Fruit fly (Drosophila melanogaster) whole organism, embryonic: Measurements from ENCODE around the gene Iris.

Experiments used
- Adf1 ChIP-seq: fragments of 200-800 bp; sonication (Bioruptor generic); IDR thresholded peaks from 2 replicates; pipeline ENCODE4 v1.3.6; 2022; ENCODE audit warnings: missing biosample characterization, missing genetic modification characterization
- B-H2 ChIP-seq: fragments of 200-800 bp; sonication (Bioruptor generic); optimal IDR thresholded peaks from 2 replicates; lab custom pipeline; 2018; ENCODE audit warnings: missing biosample characterization, mild to moderate bottlenecking, missing genetic modification characterization
- Bgb ChIP-seq: fragments of 200-800 bp; sonication (Bioruptor generic); IDR thresholded peaks from 2 replicates; pipeline ENCODE4 v1.3.6; 2022; ENCODE audit warnings: missing biosample characterization, missing genetic modification characterization; ENCODE audit not compliant: partially characterized antibody
- Blimp-1 ChIP-seq: fragments of 200-800 bp; sonication (Bioruptor generic); optimal IDR thresholded peaks from 3 replicates; lab custom pipeline; 2018; ENCODE audit warnings: missing biosample characterization, missing genetic modification characterization, mild to moderate bottlenecking, moderate library complexity, missing genetic modification reagents
- C15 ChIP-seq: fragments of 200-800 bp; sonication (Bioruptor generic); IDR thresholded peaks from 3 replicates; pipeline ENCODE4 v1.3.6; 2022; ENCODE audit warnings: missing biosample characterization, missing genetic modification characterization
- CG10209 ChIP-seq: fragments of 200-800 bp; sonication (Bioruptor generic); optimal IDR thresholded peaks from 3 replicates; lab custom pipeline; 2017; ENCODE audit warnings: missing biosample characterization, mild to moderate bottlenecking, missing genetic modification characterization, missing genetic modification reagents
- CG10366 ChIP-seq: fragments of 200-800 bp; sonication (Bioruptor generic); IDR thresholded peaks from 2 replicates; pipeline ENCODE4 v1.3.6; 2022; ENCODE audit warnings: missing biosample characterization, missing genetic modification characterization
- CG10431 ChIP-seq: fragments of 200-800 bp; sonication (Bioruptor generic); optimal IDR thresholded peaks from 3 replicates; lab custom pipeline; 2018; ENCODE audit warnings: missing biosample characterization, mild to moderate bottlenecking, missing genetic modification characterization
- CG12155 ChIP-seq: fragments of 200-800 bp; sonication (Bioruptor generic); optimal IDR thresholded peaks from 3 replicates; lab custom pipeline; 2016; ENCODE audit warnings: missing biosample characterization, missing genetic modification characterization
- CG12744 ChIP-seq: fragments of 200-800 bp; sonication (Bioruptor generic); optimal IDR thresholded peaks from 2 replicates; lab custom pipeline; 2016; ENCODE audit warnings: missing biosample characterization, missing genetic modification characterization
- CG13894 ChIP-seq: fragments of 200-800 bp; sonication (Bioruptor generic); optimal IDR thresholded peaks from 3 replicates; lab custom pipeline; 2018; ENCODE audit warnings: missing biosample characterization, mild to moderate bottlenecking, missing genetic modification characterization, moderate library complexity
- CG15073 ChIP-seq: fragments of 200-800 bp; sonication (Bioruptor generic); optimal IDR thresholded peaks from 2 replicates; lab custom pipeline; 2016; ENCODE audit warnings: missing biosample characterization, missing genetic modification characterization
- CG15269 ChIP-seq: fragments of 200-800 bp; sonication (Bioruptor generic); optimal IDR thresholded peaks from 2 replicates; lab custom pipeline; 2018; ENCODE audit warnings: missing biosample characterization, mild to moderate bottlenecking, missing genetic modification characterization, moderate library complexity
- CG1603 ChIP-seq: fragments of 200-800 bp; sonication (Bioruptor generic); optimal IDR thresholded peaks from 2 replicates; lab custom pipeline; 2019; ENCODE audit warnings: missing biosample characterization, mild to moderate bottlenecking, missing genetic modification characterization, moderate library complexity
- CG16779 ChIP-seq: fragments of 200-800 bp; sonication (Bioruptor generic); IDR thresholded peaks from 2 replicates; pipeline ENCODE4 v1.3.6; 2022; ENCODE audit warnings: missing biosample characterization, missing genetic modification characterization
- CG18764 ChIP-seq: fragments of 200-800 bp; sonication (Bioruptor generic); optimal IDR thresholded peaks from 3 replicates; lab custom pipeline; 2016; ENCODE audit warnings: missing biosample characterization, missing genetic modification characterization
- CG2202 ChIP-seq: fragments of 200-800 bp; sonication (Bioruptor generic); optimal IDR thresholded peaks from 2 replicates; lab custom pipeline; 2018; ENCODE audit warnings: missing biosample characterization, mild to moderate bottlenecking, missing genetic modification characterization
- CG2712 ChIP-seq: fragments of 200-800 bp; optimal IDR thresholded peaks from 3 replicates; lab custom pipeline; 2019; ENCODE audit warnings: missing biosample characterization, mild to moderate bottlenecking, missing genetic modification characterization, moderate library complexity
- CG31388 ChIP-seq: fragments of 200-800 bp; sonication (Bioruptor generic); optimal IDR thresholded peaks from 2 replicates; lab custom pipeline; 2016; ENCODE audit warnings: missing biosample characterization, missing genetic modification characterization
- CG34376 ChIP-seq: fragments of 200-800 bp; sonication (Bioruptor generic); optimal IDR thresholded peaks from 2 replicates; lab custom pipeline; 2018; ENCODE audit warnings: missing biosample characterization, mild to moderate bottlenecking, missing genetic modification characterization
- CG3847 ChIP-seq: fragments of 200-800 bp; sonication (Bioruptor generic); IDR thresholded peaks from 2 replicates; pipeline ENCODE4 v1.3.6; 2022; ENCODE audit warnings: missing biosample characterization, missing genetic modification characterization
- CG7928 ChIP-seq: fragments of 200-800 bp; sonication (Bioruptor generic); optimal IDR thresholded peaks from 2 replicates; lab custom pipeline; 2017; ENCODE audit warnings: missing biosample characterization, mild to moderate bottlenecking, missing genetic modification characterization
- CG8944 ChIP-seq: fragments of 200-800 bp; sonication (Bioruptor generic); optimal IDR thresholded peaks from 3 replicates; lab custom pipeline; 2016; ENCODE audit warnings: missing biosample characterization, missing genetic modification characterization
- Dp ChIP-seq: fragments of 200-800 bp; sonication (Bioruptor generic); optimal IDR thresholded peaks from 2 replicates; lab custom pipeline; 2018; ENCODE audit warnings: missing biosample characterization, mild to moderate bottlenecking, missing genetic modification characterization, moderate library complexity
- H15 ChIP-seq: fragments of 200-800 bp; sonication (Bioruptor generic); IDR thresholded peaks from 3 replicates; pipeline ENCODE4 v1.3.6; 2022; ENCODE audit warnings: missing biosample characterization, missing genetic modification characterization
- HLH4C ChIP-seq: fragments of 200-800 bp; sonication (Bioruptor generic); IDR thresholded peaks from 3 replicates; pipeline ENCODE4 v1.3.6; 2022; ENCODE audit warnings: missing biosample characterization, missing genetic modification characterization; ENCODE audit not compliant: partially characterized antibody
- Hsf ChIP-seq: fragments of 200-800 bp; sonication (Bioruptor generic); optimal IDR thresholded peaks from 3 replicates; lab custom pipeline; 2016; ENCODE audit warnings: missing biosample characterization, missing genetic modification characterization
- Mrtf ChIP-seq: fragments of 200-800 bp; sonication (Bioruptor generic); IDR thresholded peaks from 3 replicates; pipeline ENCODE4 v1.3.6; 2022; ENCODE audit warnings: missing biosample characterization, missing genetic modification characterization
- Nf-YB ChIP-seq: fragments of 200-800 bp; sonication (Bioruptor generic); optimal IDR thresholded peaks from 3 replicates; lab custom pipeline; 2019; ENCODE audit warnings: missing biosample characterization, mild to moderate bottlenecking, missing genetic modification characterization, moderate library complexity
- Poxn ChIP-seq: fragments of 200-800 bp; sonication (Bioruptor generic); IDR thresholded peaks from 2 replicates; pipeline ENCODE4 v1.3.6; 2022; ENCODE audit warnings: missing biosample characterization, missing genetic modification characterization
- Side ChIP-seq: fragments of 200-800 bp; sonication (Bioruptor generic); optimal IDR thresholded peaks from 2 replicates; lab custom pipeline; 2016; ENCODE audit warnings: missing biosample characterization, missing genetic modification characterization
- Taf1 ChIP-seq: fragments of 200-800 bp; sonication (Bioruptor generic); IDR thresholded peaks from 2 replicates; pipeline ENCODE4 v1.3.6; 2022; ENCODE audit warnings: missing biosample characterization, missing genetic modification characterization
- Tbp ChIP-seq: fragments of >200 bp; optimal IDR thresholded peaks from 2 replicates; lab custom pipeline; 2018; ENCODE audit warnings: missing biosample characterization, missing genetic modification characterization
- Vsx1 ChIP-seq: fragments of 200-800 bp; sonication (Bioruptor generic); optimal IDR thresholded peaks from 2 replicates; lab custom pipeline; 2017; ENCODE audit warnings: missing biosample characterization, mild to moderate bottlenecking, missing genetic modification characterization, missing genetic modification reagents
- ac ChIP-seq: fragments of 200-800 bp; sonication (Bioruptor generic); optimal IDR thresholded peaks from 3 replicates; lab custom pipeline; 2017; ENCODE audit warnings: missing biosample characterization, mild to moderate bottlenecking, missing genetic modification characterization
- bbx ChIP-seq: fragments of 200-800 bp; sonication (Bioruptor generic); IDR thresholded peaks from 2 replicates; pipeline ENCODE4 v1.3.6; 2022; ENCODE audit warnings: missing biosample characterization, missing genetic modification characterization; ENCODE audit not compliant: partially characterized antibody
- gsb ChIP-seq: fragments of 200-800 bp; sonication (Bioruptor generic); IDR thresholded peaks from 2 replicates; pipeline ENCODE4 v1.3.6; 2022; ENCODE audit warnings: missing biosample characterization, missing genetic modification characterization
- mirr ChIP-seq: fragments of 200-800 bp; sonication (Bioruptor generic); optimal IDR thresholded peaks from 3 replicates; lab custom pipeline; 2018; ENCODE audit warnings: missing biosample characterization, mild to moderate bottlenecking, missing genetic modification characterization
- odd ChIP-seq: fragments of 200-800 bp; sonication (Bioruptor generic); optimal IDR thresholded peaks from 2 replicates; lab custom pipeline; 2017; ENCODE audit warnings: missing biosample characterization, mild to moderate bottlenecking, missing genetic modification characterization
- org-1 ChIP-seq: fragments of 200-800 bp; sonication (Bioruptor generic); optimal IDR thresholded peaks from 2 replicates; lab custom pipeline; 2017; ENCODE audit warnings: missing biosample characterization, missing genetic modification characterization
- prd ChIP-seq, 3 experiments: fragments of >200 bp in 2 of 3; fragments of 200-800 bp in 1 of 3; sonication (Bioruptor generic) in 1 of 3; optimal IDR thresholded peaks in 2 of 3; IDR thresholded peaks in 1 of 3; 2 replicates in 2 of 3; 3 replicates in 1 of 3; pipeline versions ENCODE4 v1.3.6 to Lab custom; 2017 to 2022; ENCODE audit warnings: missing biosample characterization in 1 of 3, missing genetic modification characterization in 1 of 3
- scrt ChIP-seq: fragments of 200-800 bp; sonication (Bioruptor generic); optimal IDR thresholded peaks from 2 replicates; lab custom pipeline; 2018; ENCODE audit warnings: missing biosample characterization, mild to moderate bottlenecking, missing genetic modification characterization, moderate library complexity
- sima ChIP-seq: fragments of 200-800 bp; sonication (Bioruptor generic); optimal IDR thresholded peaks from 2 replicates; lab custom pipeline; 2016; ENCODE audit warnings: missing biosample characterization, missing genetic modification characterization
- slou ChIP-seq: fragments of 200-800 bp; sonication (Bioruptor generic); optimal IDR thresholded peaks from 3 replicates; lab custom pipeline; 2016; ENCODE audit warnings: missing biosample characterization, missing genetic modification characterization
- sob ChIP-seq: fragments of 200-800 bp; sonication (Bioruptor generic); IDR thresholded peaks from 2 replicates; pipeline ENCODE4 v1.3.6; 2022; ENCODE audit warnings: missing biosample characterization, missing genetic modification characterization
- tup ChIP-seq: fragments of 200-800 bp; sonication (Bioruptor generic); optimal IDR thresholded peaks from 2 replicates; lab custom pipeline; 2016; ENCODE audit warnings: missing biosample characterization, mild to moderate bottlenecking, missing genetic modification characterization, moderate library complexity
- usp ChIP-seq: fragments of >200 bp; optimal IDR thresholded peaks from 2 replicates; lab custom pipeline; 2017; ENCODE audit warnings: missing biosample characterization, missing genetic modification characterization
- vfl ChIP-seq: fragments of 200-800 bp; sonication (Bioruptor generic); optimal IDR thresholded peaks from 2 replicates; lab custom pipeline; 2016; ENCODE audit warnings: missing biosample characterization, missing genetic modification characterization
- vvl ChIP-seq: fragments of 200-800 bp; sonication (Bioruptor generic); IDR thresholded peaks from 2 replicates; pipeline ENCODE4 v1.3.6; 2022; ENCODE audit warnings: missing biosample characterization, missing genetic modification characterization

The Iris gene

DNA sequence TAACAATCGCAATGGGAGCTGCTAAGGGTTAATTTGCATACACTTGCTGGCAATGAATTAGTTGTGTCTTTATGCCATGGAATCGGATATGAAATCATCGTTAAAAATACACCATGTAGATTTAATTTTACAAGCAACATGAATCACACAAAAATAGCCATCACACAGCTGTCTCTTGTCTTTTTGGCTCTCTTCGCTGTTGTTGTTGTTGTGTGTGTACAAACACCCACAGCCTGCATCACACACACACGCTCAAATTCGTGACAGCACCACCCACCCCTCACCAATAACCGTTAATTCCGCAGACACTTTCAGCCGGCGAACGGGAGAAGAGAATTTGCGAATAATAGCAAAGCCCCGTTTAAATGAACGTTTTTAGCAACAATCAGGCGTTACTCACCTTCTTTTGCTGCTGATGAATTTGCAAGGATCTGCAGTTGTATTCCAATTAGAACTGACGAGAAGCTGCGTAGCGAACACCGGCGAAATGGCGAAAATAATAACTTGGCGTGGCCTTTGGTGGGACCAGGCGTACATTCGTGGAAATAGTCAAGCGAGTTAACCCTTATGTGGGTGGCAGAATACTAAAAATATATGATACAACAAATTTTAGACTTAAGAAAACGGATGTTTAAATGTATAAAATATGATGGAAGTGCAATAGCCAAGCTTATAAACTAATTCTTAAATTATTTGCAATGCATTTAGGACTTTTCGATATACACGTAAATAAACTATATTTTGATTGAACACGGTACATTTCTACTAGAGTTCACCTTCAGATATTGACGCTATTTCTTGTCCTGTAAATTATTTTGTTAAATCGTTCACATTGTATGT, 24.0 kb upstream of the Iris start, which contains the start of gene capt (continued):
- TF ChIP-seq CG12744 (no peak), CG10431 (GFP tag; lab: Kevin White, UChicago) (no peak), scrt (GFP tag; lab: Kevin White, UChicago) (peak; percentile 36), C15 (GFP tag; lab: Robert Waterston, UW) (no peak), org-1 (GFP tag; lab: Kevin White, UChicago) (no peak), Dp (GFP tag; lab: Kevin White, UChicago) (no peak), H15 (GFP tag; lab: Robert Waterston, UW) (no peak), CG13894 (tag; lab: Kevin White, UChicago) (no peak), Tbp (GFP tag; lab: Kevin White, UChicago) (no peak), vvl (peak; percentile 27; the same call in 1 of the 2 replicates), CG31388 (GFP tag; lab: Kevin White, UChicago) (no peak), mirr (no peak), Mrtf (GFP tag; lab: Robert Waterston, UW) (no peak), gsb (GFP tag; lab: Robert Waterston, UW) (no peak), prd (optimal IDR thresholded peaks at IDR 0.05; lab: Kevin White, UChicago) (no peak), prd (GFP tag; IDR thresholded peaks at IDR 0.05; lab: Robert Waterston, UW) (peak; percentile 56; the same call in 2 of the 3 replicates), CG2712 (tag; lab: Kevin White, UChicago) (peak; percentile 24), Vsx1 (GFP tag; lab: Kevin White, UChicago) (no peak), CG8944 (GFP tag; lab: Kevin White, UChicago) (no peak), CG3847 (GFP tag; lab: Robert Waterston, UW) (0 out of 2 replicates have a peak, but pooled peaks have one; percentile 11), CG18764 (GFP tag; lab: Kevin White, UChicago) (no peak), sob (peak; percentile 8; the same call in 1 of the 2 replicates), odd (GFP tag; lab: Kevin White, UChicago) (no peak), vfl (GFP tag; lab: Kevin White, UChicago) (no peak), CG1603 (peak; percentile 39), usp (GFP tag; lab: Kevin White, UChicago) (no peak), sima (GFP tag; lab: Kevin White, UChicago) (no peak), CG34376 (GFP tag; lab: Kevin White, UChicago) (no peak), Taf1 (GFP tag; lab: Robert Waterston, UW) (peak; percentile 53; the same call in 1 of the 2 replicates), Side (GFP tag; lab: Kevin White, UChicago) (no peak), Blimp-1 (no peak), CG15269 (tag; lab: Kevin White, UChicago) (no peak), slou (GFP tag; lab: Kevin White, UChicago) (no peak), ac (peak; percentile 30), CG10209 (GFP tag; lab: Kevin White, UChicago) (peak; percentile 7), B-H2 (no peak), Poxn (GFP tag; lab: Robert Waterston, UW) (no peak), CG7928 (GFP tag; lab: Kevin White, UChicago) (no peak), Hsf (GFP tag; lab: Kevin White, UChicago) (peak; percentile 62), CG12155 (GFP tag; lab: Kevin White, UChicago) (peak; percentile 72), CG16779 (GFP tag; lab: Robert Waterston, UW) (no peak), HLH4C (no peak), CG2202 (tag; lab: Kevin White, UChicago) (no peak), bbx (GFP tag; lab: Robert Waterston, UW) (peak; percentile 25; the same call in 1 of the 2 replicates), Adf1 (GFP tag; lab: Robert Waterston, UW) (no peak), CG10366 (GFP tag; lab: Robert Waterston, UW) (peak; percentile 14; the same call in 1 of the 2 replicates), CG15073 (no peak), tup (GFP tag; lab: Kevin White, UChicago) (no peak), Bgb (GFP tag; lab: Robert Waterston, UW) (peak; percentile 42; the same call in 1 of the 2 replicates), Nf-YB (GFP tag; lab: Kevin White, UChicago) (no peak)
